Worm (Caenorhabditis elegans) whole organism, late embryonic: Measurements from ENCODE around the gene strd-1.

Experiments used
- C08G9.2 ChIP-seq: sonication (generic microtip); optimal IDR thresholded peaks from 2 replicates; lab custom pipeline; 2016; ENCODE audit warnings: mild to moderate bottlenecking, missing genetic modification characterization, moderate library complexity, missing compliant biosample characterization
- C38D4.7 ChIP-seq: fragments of 200-800 bp; sonication (Bioruptor generic); optimal IDR thresholded peaks from 2 replicates; lab custom pipeline; 2018; ENCODE audit warnings: mild to moderate bottlenecking, missing genetic modification characterization, moderate library complexity, missing compliant biosample characterization
- K09A11.1 ChIP-seq: sonication (generic microtip); optimal IDR thresholded peaks from 2 replicates; lab custom pipeline; 2017; ENCODE audit warnings: antibody characterized with exemption, mild to moderate bottlenecking, missing genetic modification characterization, missing compliant biosample characterization; ENCODE audit not compliant: insufficient read depth
- T23F11.4 ChIP-seq: fragments of 200-800 bp; sonication (Bioruptor generic); optimal IDR thresholded peaks from 2 replicates; lab custom pipeline; 2018; ENCODE audit warnings: mild to moderate bottlenecking, missing genetic modification characterization, missing compliant biosample characterization
- ceh-18 ChIP-seq: sonication (generic microtip); optimal IDR thresholded peaks from 2 replicates; lab custom pipeline; 2016; ENCODE audit warnings: missing genetic modification characterization, missing compliant biosample characterization
- ceh-19 ChIP-seq: fragments of 200-800 bp; sonication (Bioruptor generic); optimal IDR thresholded peaks from 2 replicates; lab custom pipeline; 2018; ENCODE audit warnings: mild to moderate bottlenecking, missing genetic modification characterization, missing compliant biosample characterization
- ceh-2 ChIP-seq: sonication (generic microtip); optimal IDR thresholded peaks from 2 replicates; lab custom pipeline; 2016; ENCODE audit warnings: missing genotype, missing genetic modification characterization, missing compliant biosample characterization
- ceh-24 ChIP-seq: sonication (generic microtip); optimal IDR thresholded peaks from 2 replicates; lab custom pipeline; 2016; ENCODE audit warnings: mild to moderate bottlenecking, missing genetic modification characterization, missing compliant biosample characterization
- ceh-30 ChIP-seq: fragments of 150-350 bp; optimal IDR thresholded peaks from 2 replicates; lab custom pipeline; 2014; ENCODE audit warnings: missing biosample characterization, missing genetic modification characterization
- ceh-34 ChIP-seq: sonication (generic microtip); optimal IDR thresholded peaks from 2 replicates; lab custom pipeline; 2016; ENCODE audit warnings: mild to moderate bottlenecking, missing genetic modification characterization, missing compliant biosample characterization
- ceh-45 ChIP-seq: fragments of 200-800 bp; sonication (Bioruptor generic); IDR thresholded peaks from 2 replicates; pipeline ENCODE4 v1.3.6; 2022; ENCODE audit warnings: missing genetic modification reagents, missing genetic modification characterization, missing compliant biosample characterization
- ceh-6 ChIP-seq: fragments of 200-800 bp; sonication (Bioruptor generic); optimal IDR thresholded peaks from 2 replicates; lab custom pipeline; 2018; ENCODE audit warnings: mild to moderate bottlenecking, missing genetic modification characterization, missing compliant biosample characterization
- dmd-4 ChIP-seq: sonication (generic microtip); optimal IDR thresholded peaks from 2 replicates; lab custom pipeline; 2016; ENCODE audit warnings: borderline replicate concordance, missing genetic modification characterization, missing compliant biosample characterization
- dve-1 ChIP-seq: sonication (generic microtip); optimal IDR thresholded peaks from 2 replicates; lab custom pipeline; 2017; ENCODE audit warnings: antibody characterized with exemption, mild to moderate bottlenecking, missing genetic modification characterization, missing compliant biosample characterization
- elt-4 ChIP-seq: sonication (generic microtip); optimal IDR thresholded peaks from 2 replicates; lab custom pipeline; 2016; ENCODE audit warnings: missing genetic modification characterization, missing compliant biosample characterization
- ets-4 ChIP-seq: sonication (generic microtip); optimal IDR thresholded peaks from 2 replicates; lab custom pipeline; 2016; ENCODE audit warnings: missing genetic modification characterization, missing compliant biosample characterization
- eyg-1 ChIP-seq: sonication (generic microtip); optimal IDR thresholded peaks from 2 replicates; lab custom pipeline; 2016; ENCODE audit warnings: missing genotype, missing genetic modification characterization, missing compliant biosample characterization
- hlh-13 ChIP-seq: fragments of 200-800 bp; sonication (Bioruptor generic); optimal IDR thresholded peaks from 2 replicates; lab custom pipeline; 2018; ENCODE audit warnings: mild to moderate bottlenecking, missing genetic modification characterization, missing compliant biosample characterization
- hlh-15 ChIP-seq: sonication (generic microtip); optimal IDR thresholded peaks from 2 replicates; lab custom pipeline; 2016; ENCODE audit warnings: missing genetic modification characterization, missing compliant biosample characterization
- hlh-6 ChIP-seq: sonication (generic microtip); optimal IDR thresholded peaks from 2 replicates; lab custom pipeline; 2016; ENCODE audit warnings: missing genotype, missing genetic modification characterization, missing compliant biosample characterization
- hlh-8 ChIP-seq: sonication (generic microtip); optimal IDR thresholded peaks from 2 replicates; lab custom pipeline; 2016; ENCODE audit warnings: missing genotype, missing genetic modification characterization, missing compliant biosample characterization
- mec-3 ChIP-seq: sonication (generic microtip); optimal IDR thresholded peaks from 2 replicates; lab custom pipeline; 2016; ENCODE audit warnings: borderline replicate concordance, missing genetic modification characterization, missing compliant biosample characterization
- nhr-11 ChIP-seq: fragments of 150-350 bp; optimal IDR thresholded peaks from 2 replicates; lab custom pipeline; 2014; ENCODE audit warnings: missing biosample characterization, missing genetic modification characterization
- nhr-232 ChIP-seq: sonication (generic microtip); optimal IDR thresholded peaks from 2 replicates; lab custom pipeline; 2016; ENCODE audit warnings: missing genetic modification characterization, missing compliant biosample characterization
- npax-4 ChIP-seq: sonication (generic microtip); optimal IDR thresholded peaks from 2 replicates; lab custom pipeline; 2016; ENCODE audit warnings: missing genetic modification characterization, missing compliant biosample characterization
- pha-4 ChIP-seq: fragments of 150-350 bp; optimal IDR thresholded peaks from 2 replicates; lab custom pipeline; 2018; ENCODE audit warnings: missing biosample characterization, missing genetic modification reagents, missing genetic modification characterization
- pros-1 ChIP-seq: fragments of 150-350 bp; optimal IDR thresholded peaks from 2 replicates; lab custom pipeline; 2014; ENCODE audit warnings: missing biosample characterization, missing genetic modification reagents, missing genetic modification characterization
- rnt-1 ChIP-seq: sonication (generic microtip); optimal IDR thresholded peaks from 2 replicates; lab custom pipeline; 2016; ENCODE audit warnings: missing genetic modification characterization, missing compliant biosample characterization
- sdc-2 ChIP-seq: sonication (generic microtip); optimal IDR thresholded peaks from 2 replicates; lab custom pipeline; 2016; ENCODE audit warnings: missing genotype, missing genetic modification characterization, missing compliant biosample characterization
- sox-2 ChIP-seq: fragments of 200-800 bp; sonication (Bioruptor generic); IDR thresholded peaks from 2 replicates; pipeline ENCODE4 v1.3.6; 2022; ENCODE audit warnings: missing genetic modification reagents, missing genetic modification characterization, missing compliant biosample characterization
- sox-4 ChIP-seq: sonication (generic microtip); optimal IDR thresholded peaks from 2 replicates; lab custom pipeline; 2017; ENCODE audit warnings: mild to moderate bottlenecking, missing genetic modification characterization, inconsistent platforms, missing compliant biosample characterization
- syd-9 ChIP-seq: sonication (generic microtip); optimal IDR thresholded peaks from 2 replicates; lab custom pipeline; 2016; ENCODE audit warnings: mild to moderate bottlenecking, missing genetic modification characterization, moderate library complexity, missing compliant biosample characterization
- tbx-2 ChIP-seq: sonication (generic microtip); optimal IDR thresholded peaks from 2 replicates; lab custom pipeline; 2016; ENCODE audit warnings: missing genetic modification characterization, missing compliant biosample characterization
- unc-3 ChIP-seq, 2 experiments: fragments of 200-800 bp in 1 of 2; sonication (Bioruptor generic) in 1 of 2; sonication (generic microtip) in 1 of 2; conservative IDR thresholded peaks in 1 of 2; optimal IDR thresholded peaks in 1 of 2; 2 replicates each; pipeline versions ENCODE4 v1.3.6 to Lab custom; 2016 to 2022; ENCODE audit warnings: missing compliant biosample characterization in 2 of 2, missing genetic modification characterization in 2 of 2, missing genetic modification reagents in 1 of 2
- unc-42 ChIP-seq: sonication (generic microtip); optimal IDR thresholded peaks from 2 replicates; lab custom pipeline; 2016; ENCODE audit warnings: missing genotype, missing genetic modification characterization, missing compliant biosample characterization
- unc-55 ChIP-seq: sonication (generic microtip); optimal IDR thresholded peaks from 2 replicates; lab custom pipeline; 2017; ENCODE audit warnings: missing biosample characterization, missing genetic modification reagents, missing genetic modification characterization
- unc-86 ChIP-seq: sonication (generic microtip); optimal IDR thresholded peaks from 2 replicates; lab custom pipeline; 2016; ENCODE audit warnings: missing genetic modification characterization, missing compliant biosample characterization

The strd-1 gene

ce11 chrIII:10947155-10947554 lies at the start of gene strd-1:
Gene strd-1, plus strand, starts transcription at chrIII:10947455.
- TF ChIP-seq unc-42 (tag; lab: Kevin White, UChicago) (no peak), dmd-4 (tag; lab: Kevin White, UChicago) (no peak), K09A11.1 (tag; lab: Kevin White, UChicago) (no peak), mec-3 (tag; lab: Kevin White, UChicago) (no peak)

- TF ChIP-seq dmd-4 (tag; lab: Kevin White, UChicago): no peak
- TF ChIP-seq pha-4 (tag; lab: Kevin White, UChicago): no peak
- TF ChIP-seq hlh-8 (tag; lab: Kevin White, UChicago): no peak
- TF ChIP-seq ceh-24 (tag; lab: Kevin White, UChicago): no peak
- no peak for TF ChIP-seq pros-1 (tag; lab: Kevin White, UChicago)
- no peak for TF ChIP-seq unc-86
- no peak for TF ChIP-seq hlh-6 (tag; lab: Kevin White, UChicago)
- no peak for TF ChIP-seq rnt-1 (tag; lab: Kevin White, UChicago)
- TF ChIP-seq T23F11.4 (GFP tag; lab: Kevin White, UChicago): no peak
- no peak for TF ChIP-seq ceh-2 (tag; lab: Kevin White, UChicago)
- no peak for TF ChIP-seq C08G9.2 (tag; lab: Kevin White, UChicago)
- TF ChIP-seq eyg-1 (tag; lab: Kevin White, UChicago): no peak
- no peak for TF ChIP-seq unc-55 (GFP tag; lab: Kevin White, UChicago)
- no peak for TF ChIP-seq nhr-11 (tag; lab: Kevin White, UChicago)
- no peak for TF ChIP-seq tbx-2
- no peak for TF ChIP-seq npax-4 (tag; lab: Kevin White, UChicago)
- TF ChIP-seq unc-3 (GFP tag; conservative IDR thresholded peaks at IDR 0.05; lab: Robert Waterston, UW): no peak
- TF ChIP-seq unc-3 (tag; optimal IDR thresholded peaks at IDR 0.05; lab: Kevin White, UChicago): no peak
- TF ChIP-seq sdc-2 (tag; lab: Kevin White, UChicago): no peak
- TF ChIP-seq syd-9 (tag; lab: Kevin White, UChicago): no peak
- TF ChIP-seq dve-1 (tag; lab: Kevin White, UChicago): no peak
These were observed 44.9 kb upstream of the strd-1 start, which contains the start of gene unc-119 for ce11 chrIII:10902341-10902740. Gene unc-119, plus strand, starts transcription at chrIII:10902641.

ce11 chrIII:10903009-10903609 lies 44.1 kb upstream of the strd-1 start:
- no peak for TF ChIP-seq sox-2 (GFP tag; lab: Robert Waterston, UW)

- TF ChIP-seq ceh-34 (tag; lab: Kevin White, UChicago) (no peak), ceh-19 (GFP tag; lab: Kevin White, UChicago) (no peak), ceh-30 (tag; lab: Kevin White, UChicago) (no peak), hlh-15 (tag; lab: Kevin White, UChicago) (no peak), ceh-6 (GFP tag; lab: Kevin White, UChicago) (no peak), elt-4 (tag; lab: Kevin White, UChicago) (no peak), pros-1 (tag; lab: Kevin White, UChicago) (no peak), ets-4 (tag; lab: Kevin White, UChicago) (no peak), nhr-232 (tag; lab: Kevin White, UChicago) (no peak), sox-4 (no peak), ceh-24 (tag; lab: Kevin White, UChicago) (no peak), C38D4.7 (GFP tag; lab: Kevin White, UChicago) (no peak), mec-3 (tag; lab: Kevin White, UChicago) (no peak), ceh-45 (GFP tag; lab: Robert Waterston, UW) (no peak), ceh-18 (no peak), hlh-13 (GFP tag; lab: Kevin White, UChicago) (no peak), nhr-11 (tag; lab: Kevin White, UChicago) (no peak)
- TF ChIP-seq, all 69 proteins: peak for 0
These were observed 42.8 kb upstream of the strd-1 start for ce11 chrIII:10904320-10904961.
